Worm (Caenorhabditis elegans) whole organism, young adult: ENCODE data around the gene Y47D3B.12.

Experiments used
- F49E8.2 ChIP-seq: sonication (generic microtip); optimal IDR thresholded peaks from 3 replicates; lab custom pipeline; 2017; ENCODE audit warnings: missing genetic modification characterization, mild to moderate bottlenecking, missing compliant biosample characterization, antibody characterized with exemption, moderate library complexity; ENCODE audit not compliant: insufficient read depth
- F55B11.4 ChIP-seq: sonication (generic microtip); optimal IDR thresholded peaks from 2 replicates; lab custom pipeline; 2016; ENCODE audit warnings: missing compliant biosample characterization, missing genetic modification characterization, borderline replicate concordance; ENCODE audit not compliant: insufficient read depth
- aptf-2 ChIP-seq: fragments of 200-800 bp; sonication (Bioruptor generic); conservative IDR thresholded peaks from 2 replicates; pipeline ENCODE4 v1.3.6; 2022; ENCODE audit warnings: missing genetic modification reagents, missing genetic modification characterization, missing compliant biosample characterization
- efl-1 ChIP-seq: fragments of 150-350 bp; optimal IDR thresholded peaks from 2 replicates; lab custom pipeline; 2014; ENCODE audit warnings: missing biosample characterization, missing genetic modification reagents, missing genetic modification characterization
- ekl-4 ChIP-seq: fragments of 200-800 bp; sonication (Bioruptor generic); IDR thresholded peaks from 2 replicates; pipeline ENCODE4 v1.3.6; 2022; ENCODE audit warnings: missing genetic modification reagents, missing genetic modification characterization, missing compliant biosample characterization
- lag-1 ChIP-seq: fragments of 200-800 bp; sonication (Bioruptor generic); IDR thresholded peaks from 2 replicates; pipeline ENCODE4 v1.3.6; 2022; ENCODE audit warnings: missing genetic modification reagents, missing genetic modification characterization, missing compliant biosample characterization
- lin-54 ChIP-seq: fragments of 200-800 bp; sonication (Bioruptor generic); optimal IDR thresholded peaks from 2 replicates; lab custom pipeline; 2018; ENCODE audit warnings: mild to moderate bottlenecking, missing genetic modification characterization, missing compliant biosample characterization
- nfya-1 ChIP-seq: sonication (generic microtip); optimal IDR thresholded peaks from 2 replicates; lab custom pipeline; 2017; ENCODE audit warnings: antibody characterized with exemption, missing compliant biosample characterization, missing genetic modification characterization, borderline replicate concordance; ENCODE audit not compliant: insufficient read depth
- nhr-80 ChIP-seq: sonication (generic microtip); optimal IDR thresholded peaks from 2 replicates; lab custom pipeline; 2016; ENCODE audit warnings: missing genetic modification characterization, missing compliant biosample characterization
- snpc-3.4 ChIP-seq: sonication (generic microtip); optimal IDR thresholded peaks from 2 replicates; lab custom pipeline; 2017; ENCODE audit warnings: missing genetic modification characterization, mild to moderate bottlenecking, missing compliant biosample characterization, antibody characterized with exemption, moderate library complexity, missing genotype, missing genetic modification reagents
- tbp1 ChIP-seq: fragments of 200-800 bp; sonication (Bioruptor generic); optimal IDR thresholded peaks from 2 replicates; lab custom pipeline; 2018; ENCODE audit warnings: mild to moderate bottlenecking, missing genetic modification characterization, missing compliant biosample characterization
- unc-130 ChIP-seq: sonication (generic microtip); optimal IDR thresholded peaks from 2 replicates; lab custom pipeline; 2016; ENCODE audit warnings: missing genetic modification reagents, missing genetic modification characterization, missing compliant biosample characterization
- ztf-6 ChIP-seq: fragments of 200-800 bp; sonication (Bioruptor generic); IDR thresholded peaks from 2 replicates; pipeline ENCODE4 v1.3.6; 2022; ENCODE audit warnings: missing genetic modification reagents, missing genetic modification characterization, missing compliant biosample characterization

- no peak for TF ChIP-seq aptf-2
- TF ChIP-seq nfya-1 (tag; lab: Kevin White, UChicago) = no peak
- no peak for TF ChIP-seq nhr-80 (tag; lab: Kevin White, UChicago)
- TF ChIP-seq snpc-3.4 (tag; lab: Kevin White, UChicago) = no peak
- no peak for TF ChIP-seq F55B11.4
- no peak for TF ChIP-seq ztf-6 (GFP tag; lab: Robert Waterston, UW)
- no peak for TF ChIP-seq F49E8.2 (tag; lab: Kevin White, UChicago)
- no peak for TF ChIP-seq tbp1 (GFP tag; lab: Kevin White, UChicago)
- TF ChIP-seq lin-54 = no peak
- no peak for TF ChIP-seq lag-1 (GFP tag; lab: Robert Waterston, UW)
- TF ChIP-seq efl-1 (GFP tag; lab: Kevin White, UChicago) = no peak
- TF ChIP-seq ekl-4 (GFP tag; lab: Robert Waterston, UW) = no peak
- TF ChIP-seq unc-130 (GFP tag; lab: Kevin White, UChicago) = no peak
Observed at ce11 chrIII:11380555-11380954, 22.3 kb upstream of the Y47D3B.12 start.
